Worm (Caenorhabditis elegans) whole organism, mixed stage, embryonic: Measurements from ENCODE around the gene egl-5.

Experiments used
- ceh-83 ChIP-seq: fragments of 200-800 bp; sonication (Bioruptor generic); optimal IDR thresholded peaks from 2 replicates; lab custom pipeline; 2018; ENCODE audit warnings: mild to moderate bottlenecking, missing genetic modification characterization, missing compliant biosample characterization
- ces-1 ChIP-seq: fragments of 150-350 bp; optimal IDR thresholded peaks from 2 replicates; lab custom pipeline; 2014; ENCODE audit warnings: missing biosample characterization, missing genetic modification reagents, missing genetic modification characterization
- drap-1 ChIP-seq: fragments of 200-800 bp; sonication (Bioruptor generic); optimal IDR thresholded peaks from 3 replicates; lab custom pipeline; 2018; ENCODE audit warnings: mild to moderate bottlenecking, missing genetic modification characterization, missing compliant biosample characterization
- elt-1 ChIP-seq: sonication (generic microtip); optimal IDR thresholded peaks from 2 replicates; lab custom pipeline; 2017; ENCODE audit warnings: missing genetic modification characterization, mild to moderate bottlenecking, missing compliant biosample characterization, antibody characterized with exemption, moderate library complexity, borderline replicate concordance; ENCODE audit not compliant: insufficient read depth
- lin-13 ChIP-seq: fragments of 150-350 bp; optimal IDR thresholded peaks from 2 replicates; lab custom pipeline; 2014; ENCODE audit warnings: missing biosample characterization, missing genetic modification characterization
- mls-2 ChIP-seq: sonication (generic microtip); optimal IDR thresholded peaks from 2 replicates; lab custom pipeline; 2016; ENCODE audit warnings: mild to moderate bottlenecking, missing genetic modification characterization, moderate library complexity, missing compliant biosample characterization
- nhr-237 ChIP-seq: fragments of 150-350 bp; optimal IDR thresholded peaks from 2 replicates; lab custom pipeline; 2014; ENCODE audit warnings: missing biosample characterization, missing genetic modification characterization
- nhr-28 ChIP-seq: fragments of 150-350 bp; optimal IDR thresholded peaks from 2 replicates; lab custom pipeline; 2014; ENCODE audit warnings: missing biosample characterization, missing genetic modification characterization
- pha-4 ChIP-seq: fragments of 150-350 bp; optimal IDR thresholded peaks from 2 replicates; lab custom pipeline; 2018; ENCODE audit warnings: missing biosample characterization, missing genetic modification reagents, missing genetic modification characterization
- sem-2 ChIP-seq: fragments of 200-800 bp; sonication (Bioruptor generic); optimal IDR thresholded peaks from 2 replicates; lab custom pipeline; 2018; ENCODE audit warnings: mild to moderate bottlenecking, missing genetic modification characterization, missing compliant biosample characterization
- unc-62 ChIP-seq: fragments of 150-350 bp; optimal IDR thresholded peaks from 2 replicates; lab custom pipeline; 2014; ENCODE audit warnings: missing biosample characterization, missing genetic modification reagents, missing genetic modification characterization

DNA sequence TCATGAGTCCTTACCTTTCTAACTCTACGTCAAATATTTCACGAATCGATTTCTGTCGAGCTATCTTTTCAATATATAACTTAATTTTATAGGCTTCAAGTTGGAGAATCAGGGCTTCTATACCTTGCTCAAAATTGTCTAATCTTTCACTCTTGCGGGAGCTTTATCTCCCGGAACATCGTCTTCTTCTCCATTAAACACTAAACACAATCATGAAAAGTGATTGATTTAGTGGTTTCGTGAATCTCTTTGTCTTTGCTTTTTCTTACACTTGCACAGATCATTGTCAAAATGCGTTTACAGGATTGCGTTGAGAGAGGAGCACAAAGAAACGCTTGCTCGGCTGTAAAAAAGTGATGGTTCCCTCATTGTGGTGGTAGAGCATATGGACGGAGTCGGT, 25.8 kb upstream of the egl-5 start:
- no peak for TF ChIP-seq pha-4 (tag; lab: Kevin White, UChicago)
- TF ChIP-seq drap-1 (GFP tag; lab: Kevin White, UChicago) = no peak
- TF ChIP-seq ceh-83 (GFP tag; lab: Kevin White, UChicago) = no peak
- TF ChIP-seq nhr-237 (tag; lab: Kevin White, UChicago) = no peak
- TF ChIP-seq mls-2 (tag; lab: Kevin White, UChicago) = no peak
- no peak for TF ChIP-seq ces-1 (GFP tag; lab: Kevin White, UChicago)
- TF ChIP-seq unc-62 (GFP tag; lab: Kevin White, UChicago) = no peak
- TF ChIP-seq nhr-28 (tag; lab: Kevin White, UChicago) = no peak
- TF ChIP-seq lin-13 (tag; lab: Kevin White, UChicago) = no peak
- no peak for TF ChIP-seq sem-2 (GFP tag; lab: Kevin White, UChicago)
- TF ChIP-seq elt-1 (tag; lab: Kevin White, UChicago) = no peak
